Worm (Caenorhabditis elegans) whole organism, late embryonic: ENCODE data around the gene K08D8.9.

ENCODE experiments used
- C08G9.2 ChIP-seq: sonication (generic microtip); optimal IDR thresholded peaks from 2 replicates; lab custom pipeline; 2016; ENCODE audit warnings: mild to moderate bottlenecking, missing genetic modification characterization, moderate library complexity, missing compliant biosample characterization
- ceh-30 ChIP-seq: fragments of 150-350 bp; optimal IDR thresholded peaks from 2 replicates; lab custom pipeline; 2014; ENCODE audit warnings: missing biosample characterization, missing genetic modification characterization
- ceh-48 ChIP-seq: sonication (generic microtip); optimal IDR thresholded peaks from 2 replicates; lab custom pipeline; 2016; ENCODE audit warnings: missing genetic modification characterization, inconsistent platforms, missing compliant biosample characterization
- elt-2 ChIP-seq: sonication (generic microtip); optimal IDR thresholded peaks from 2 replicates; lab custom pipeline; 2016; ENCODE audit warnings: missing genetic modification reagents, missing genetic modification characterization, missing compliant biosample characterization
- hlh-30 ChIP-seq: sonication (generic microtip); optimal IDR thresholded peaks from 2 replicates; lab custom pipeline; 2017; ENCODE audit warnings: antibody characterized with exemption, missing genetic modification characterization, missing compliant biosample characterization; ENCODE audit not compliant: insufficient read depth
- lim-6 ChIP-seq: sonication (generic microtip); optimal IDR thresholded peaks from 2 replicates; lab custom pipeline; 2016; ENCODE audit warnings: missing genetic modification characterization, missing compliant biosample characterization
- nhr-11 ChIP-seq: fragments of 150-350 bp; optimal IDR thresholded peaks from 2 replicates; lab custom pipeline; 2014; ENCODE audit warnings: missing biosample characterization, missing genetic modification characterization
- nhr-232 ChIP-seq: sonication (generic microtip); optimal IDR thresholded peaks from 2 replicates; lab custom pipeline; 2016; ENCODE audit warnings: missing genetic modification characterization, missing compliant biosample characterization
- pha-4 ChIP-seq: fragments of 150-350 bp; optimal IDR thresholded peaks from 2 replicates; lab custom pipeline; 2018; ENCODE audit warnings: missing biosample characterization, missing genetic modification reagents, missing genetic modification characterization
- pros-1 ChIP-seq: fragments of 150-350 bp; optimal IDR thresholded peaks from 2 replicates; lab custom pipeline; 2014; ENCODE audit warnings: missing biosample characterization, missing genetic modification reagents, missing genetic modification characterization
- tbx-2 ChIP-seq: sonication (generic microtip); optimal IDR thresholded peaks from 2 replicates; lab custom pipeline; 2016; ENCODE audit warnings: missing genetic modification characterization, missing compliant biosample characterization

- TF ChIP-seq nhr-11, result no peak
- no peak for TF ChIP-seq ceh-48 (tag; lab: Kevin White, UChicago)
- no peak for TF ChIP-seq nhr-232 (tag; lab: Kevin White, UChicago)
- no peak for TF ChIP-seq ceh-30 (tag; lab: Kevin White, UChicago)
- TF ChIP-seq pros-1 (tag; lab: Kevin White, UChicago), result no peak
- TF ChIP-seq pha-4 (tag; lab: Kevin White, UChicago), result no peak
- no peak for TF ChIP-seq elt-2 (tag; lab: Kevin White, UChicago)
- no peak for TF ChIP-seq C08G9.2
- no peak for TF ChIP-seq hlh-30 (tag; lab: Kevin White, UChicago)
- no peak for TF ChIP-seq lim-6
- TF ChIP-seq tbx-2 (tag; lab: Kevin White, UChicago), result no peak
These were observed 16.3 kb upstream of the K08D8.9 start, which contains the start of gene ZK896.4 for ce11 chrIV:12883190-12883589.
